Fruit fly (Drosophila melanogaster) whole organism, embryonic: ENCODE measurements around the gene ProRS-m.

Experiments
- B-H1 ChIP-seq: fragments of 200-800 bp; sonication (Bioruptor generic); IDR thresholded peaks from 3 replicates; pipeline ENCODE4 v1.3.6; 2022; ENCODE audit warnings: missing biosample characterization, missing genetic modification characterization
- C15 ChIP-seq: fragments of 200-800 bp; sonication (Bioruptor generic); IDR thresholded peaks from 3 replicates; pipeline ENCODE4 v1.3.6; 2022; ENCODE audit warnings: missing biosample characterization, missing genetic modification characterization
- CG10321 ChIP-seq: fragments of 200-800 bp; sonication (Bioruptor generic); IDR thresholded peaks from 2 replicates; pipeline ENCODE4 v1.3.6; 2022; ENCODE audit warnings: missing biosample characterization, missing genetic modification characterization
- CG10654 ChIP-seq: fragments of 200-800 bp; sonication (Bioruptor generic); optimal IDR thresholded peaks from 2 replicates; lab custom pipeline; 2016; ENCODE audit warnings: missing biosample characterization, missing genetic modification characterization
- CG11560 ChIP-seq: fragments of 200-800 bp; sonication (Bioruptor generic); IDR thresholded peaks from 3 replicates; pipeline ENCODE4 v1.3.6; 2022; ENCODE audit warnings: missing biosample characterization, missing genetic modification characterization
- CG12155 ChIP-seq: fragments of 200-800 bp; sonication (Bioruptor generic); optimal IDR thresholded peaks from 3 replicates; lab custom pipeline; 2016; ENCODE audit warnings: missing biosample characterization, missing genetic modification characterization
- CG12236 ChIP-seq: fragments of 200-800 bp; sonication (Bioruptor generic); optimal IDR thresholded peaks from 2 replicates; lab custom pipeline; 2016; ENCODE audit warnings: missing biosample characterization, missing genetic modification characterization
- CG12391 ChIP-seq: fragments of 200-800 bp; sonication (Bioruptor generic); optimal IDR thresholded peaks from 3 replicates; lab custom pipeline; 2018; ENCODE audit warnings: missing biosample characterization, mild to moderate bottlenecking, missing genetic modification characterization, moderate library complexity
- CG13624 ChIP-seq: fragments of 200-800 bp; sonication (Bioruptor generic); optimal IDR thresholded peaks from 2 replicates; lab custom pipeline; 2016; ENCODE audit warnings: missing biosample characterization, missing genetic modification characterization
- CG14860 ChIP-seq: fragments of 200-800 bp; sonication (Bioruptor generic); IDR thresholded peaks from 3 replicates; pipeline ENCODE4 v1.3.6; 2022; ENCODE audit warnings: missing biosample characterization, missing genetic modification characterization; ENCODE audit not compliant: partially characterized antibody
- CG16813 ChIP-seq: fragments of 200-800 bp; sonication (Bioruptor generic); IDR thresholded peaks from 3 replicates; pipeline ENCODE4 v1.3.6; 2022; ENCODE audit warnings: missing biosample characterization, missing genetic modification characterization; ENCODE audit not compliant: partially characterized antibody
- CG1792 ChIP-seq: fragments of 200-800 bp; sonication (Bioruptor generic); optimal IDR thresholded peaks from 2 replicates; lab custom pipeline; 2016; ENCODE audit warnings: missing biosample characterization, missing genetic modification characterization
- CG18476 ChIP-seq: fragments of 200-800 bp; sonication (Bioruptor generic); optimal IDR thresholded peaks from 2 replicates; lab custom pipeline; 2016; ENCODE audit warnings: missing biosample characterization, mild to moderate bottlenecking, missing genetic modification characterization
- CG18619 ChIP-seq: fragments of 200-800 bp; sonication (Bioruptor generic); optimal IDR thresholded peaks from 3 replicates; lab custom pipeline; 2017; ENCODE audit warnings: missing biosample characterization, mild to moderate bottlenecking, missing genetic modification characterization
- CG2116 ChIP-seq: fragments of 200-800 bp; sonication (Bioruptor generic); optimal IDR thresholded peaks from 3 replicates; lab custom pipeline; 2018; ENCODE audit warnings: missing biosample characterization, mild to moderate bottlenecking, missing genetic modification characterization
- CG2202 ChIP-seq: fragments of 200-800 bp; sonication (Bioruptor generic); optimal IDR thresholded peaks from 2 replicates; lab custom pipeline; 2018; ENCODE audit warnings: missing biosample characterization, mild to moderate bottlenecking, missing genetic modification characterization
- CG2678 ChIP-seq: fragments of 200-800 bp; sonication (Bioruptor generic); optimal IDR thresholded peaks from 3 replicates; lab custom pipeline; 2019; ENCODE audit warnings: missing biosample characterization, mild to moderate bottlenecking, missing genetic modification characterization, moderate library complexity
- CG3847 ChIP-seq: fragments of 200-800 bp; sonication (Bioruptor generic); IDR thresholded peaks from 2 replicates; pipeline ENCODE4 v1.3.6; 2022; ENCODE audit warnings: missing biosample characterization, missing genetic modification characterization
- CG3995 ChIP-seq: fragments of 200-800 bp; sonication (Bioruptor generic); optimal IDR thresholded peaks from 3 replicates; lab custom pipeline; 2016; ENCODE audit warnings: missing biosample characterization, missing genetic modification characterization
- CG4424 ChIP-seq: fragments of 200-800 bp; sonication (Bioruptor generic); optimal IDR thresholded peaks from 3 replicates; lab custom pipeline; 2016; ENCODE audit warnings: missing biosample characterization, missing genetic modification characterization
- CG5180 ChIP-seq: fragments of 200-800 bp; sonication (Bioruptor generic); optimal IDR thresholded peaks from 3 replicates; lab custom pipeline; 2017; ENCODE audit warnings: missing biosample characterization, missing genetic modification characterization, mild to moderate bottlenecking, moderate library complexity, missing genetic modification reagents
- CG6254 ChIP-seq: fragments of 200-800 bp; sonication (Bioruptor generic); optimal IDR thresholded peaks from 3 replicates; lab custom pipeline; 2017; ENCODE audit warnings: mild to moderate bottlenecking, missing biosample characterization, missing genetic modification reagents, missing genetic modification characterization
- CG6272 ChIP-seq: fragments of 200-800 bp; sonication (Bioruptor generic); IDR thresholded peaks from 2 replicates; pipeline ENCODE4 v1.3.6; 2022; ENCODE audit warnings: missing biosample characterization, missing genetic modification characterization
- CG6765 ChIP-seq: fragments of 200-800 bp; sonication (Bioruptor generic); optimal IDR thresholded peaks from 3 replicates; lab custom pipeline; 2017; ENCODE audit warnings: missing biosample characterization, mild to moderate bottlenecking, missing genetic modification characterization
- CG7271 ChIP-seq: fragments of 200-800 bp; sonication (Bioruptor generic); optimal IDR thresholded peaks from 2 replicates; lab custom pipeline; 2018; ENCODE audit warnings: missing biosample characterization, mild to moderate bottlenecking, missing genetic modification characterization, moderate library complexity
- CG8765 ChIP-seq: fragments of 200-800 bp; sonication (Bioruptor generic); IDR thresholded peaks from 2 replicates; pipeline ENCODE4 v1.3.6; 2022; ENCODE audit warnings: missing biosample characterization, missing genetic modification characterization
- Chrac-16 ChIP-seq: fragments of 200-800 bp; sonication (Bioruptor generic); optimal IDR thresholded peaks from 3 replicates; lab custom pipeline; 2016; ENCODE audit warnings: missing biosample characterization, missing genetic modification characterization
- MESR4 ChIP-seq: fragments of 200-800 bp; sonication (Bioruptor generic); optimal IDR thresholded peaks from 2 replicates; lab custom pipeline; 2018; ENCODE audit warnings: missing biosample characterization, mild to moderate bottlenecking, missing genetic modification characterization, moderate library complexity
- Med ChIP-seq: fragments of 200-800 bp; sonication (Bioruptor generic); peaks from one replicate; lab custom pipeline; 2016; ENCODE audit warnings: missing biosample characterization, missing genetic modification characterization, mild to moderate bottlenecking, inconsistent platforms, moderate library complexity
- NK7.1 ChIP-seq: fragments of 200-800 bp; sonication (Bioruptor generic); optimal IDR thresholded peaks from 3 replicates; lab custom pipeline; 2016; ENCODE audit warnings: missing biosample characterization, missing genetic modification characterization
- Nf-YB ChIP-seq: fragments of 200-800 bp; sonication (Bioruptor generic); optimal IDR thresholded peaks from 3 replicates; lab custom pipeline; 2019; ENCODE audit warnings: missing biosample characterization, mild to moderate bottlenecking, missing genetic modification characterization, moderate library complexity
- Vsx1 ChIP-seq: fragments of 200-800 bp; sonication (Bioruptor generic); optimal IDR thresholded peaks from 2 replicates; lab custom pipeline; 2017; ENCODE audit warnings: missing biosample characterization, mild to moderate bottlenecking, missing genetic modification characterization, missing genetic modification reagents
- ap ChIP-seq: fragments of 200-800 bp; sonication (Bioruptor generic); IDR thresholded peaks from 2 replicates; pipeline ENCODE4 v1.3.6; 2022; ENCODE audit warnings: missing biosample characterization, missing genetic modification characterization
- btn ChIP-seq: fragments of 200-800 bp; sonication (Bioruptor generic); optimal IDR thresholded peaks from 2 replicates; lab custom pipeline; 2016; ENCODE audit warnings: missing biosample characterization, missing genetic modification characterization
- caup ChIP-seq: fragments of 200-800 bp; sonication (Bioruptor generic); optimal IDR thresholded peaks from 3 replicates; lab custom pipeline; 2017; ENCODE audit warnings: missing biosample characterization, mild to moderate bottlenecking, missing genetic modification characterization, moderate library complexity; ENCODE audit not compliant: severe bottlenecking
- crol ChIP-seq: fragments of 200-800 bp; sonication (Bioruptor generic); IDR thresholded peaks from 2 replicates; pipeline ENCODE4 v1.3.6; 2022; ENCODE audit warnings: missing biosample characterization, missing genetic modification characterization
- dysf ChIP-seq: fragments of 200-800 bp; sonication (Bioruptor generic); IDR thresholded peaks from 3 replicates; pipeline ENCODE4 v1.3.6; 2022; ENCODE audit warnings: missing biosample characterization, missing genetic modification characterization
- exex ChIP-seq: fragments of 200-800 bp; sonication (Bioruptor generic); optimal IDR thresholded peaks from 4 replicates; lab custom pipeline; 2018; ENCODE audit warnings: missing biosample characterization, mild to moderate bottlenecking, missing genetic modification characterization, moderate library complexity
- h ChIP-seq: fragments of >200 bp; optimal IDR thresholded peaks from 2 replicates; lab custom pipeline; 2017
- ind ChIP-seq: fragments of 200-800 bp; sonication (Bioruptor generic); optimal IDR thresholded peaks from 3 replicates; lab custom pipeline; 2016; ENCODE audit warnings: missing biosample characterization, missing genetic modification characterization
- kay ChIP-seq: fragments of 200-800 bp; sonication (Bioruptor generic); optimal IDR thresholded peaks from 2 replicates; lab custom pipeline; 2016; ENCODE audit warnings: missing biosample characterization, missing genetic modification characterization
- kni ChIP-seq: fragments of 200-800 bp; sonication (Bioruptor generic); optimal IDR thresholded peaks from 3 replicates; lab custom pipeline; 2017; ENCODE audit warnings: mild to moderate bottlenecking, missing biosample characterization, missing genetic modification reagents, missing genetic modification characterization
- phol ChIP-seq: fragments of 200-800 bp; sonication (Bioruptor generic); optimal IDR thresholded peaks from 3 replicates; lab custom pipeline; 2018; ENCODE audit warnings: missing biosample characterization, mild to moderate bottlenecking, missing genetic modification characterization, moderate library complexity
- sc ChIP-seq, 3 experiments: fragments of >200 bp in 2 of 3; fragments of 200-800 bp in 1 of 3; sonication (Bioruptor generic) in 1 of 3; optimal IDR thresholded peaks; 2 replicates in 2 of 3; 3 replicates in 1 of 3; lab custom pipeline; 2017; ENCODE audit warnings: mild to moderate bottlenecking in 1 of 3, missing biosample characterization in 1 of 3, missing genetic modification characterization in 1 of 3, missing genetic modification reagents in 1 of 3
- slou ChIP-seq: fragments of 200-800 bp; sonication (Bioruptor generic); optimal IDR thresholded peaks from 3 replicates; lab custom pipeline; 2016; ENCODE audit warnings: missing biosample characterization, missing genetic modification characterization
- tll ChIP-seq, 2 experiments: fragments of 200-800 bp in 1 of 2; fragments of >200 bp in 1 of 2; sonication (Bioruptor generic) in 1 of 2; optimal IDR thresholded peaks; 2 replicates each; lab custom pipeline; 2017 to 2019; ENCODE audit warnings: missing biosample characterization in 2 of 2, missing genetic modification characterization in 2 of 2, mild to moderate bottlenecking in 1 of 2, moderate library complexity in 1 of 2
- unpg ChIP-seq: fragments of 200-800 bp; sonication (Bioruptor generic); optimal IDR thresholded peaks from 3 replicates; lab custom pipeline; 2018; ENCODE audit warnings: missing biosample characterization, mild to moderate bottlenecking, missing genetic modification characterization, moderate library complexity

Gene ProRS-m

dm6 chr3L:2634929-2635799 lies 16.5 kb downstream of the ProRS-m start (continued):
- peak; percentile 89 for TF ChIP-seq crol (GFP tag; lab: Robert Waterston, UW)
- peak; percentile 69 for TF ChIP-seq slou (GFP tag; lab: Kevin White, UChicago)
- TF ChIP-seq CG3995 (GFP tag; lab: Kevin White, UChicago), result peak; percentile 67
- TF ChIP-seq CG7271 (tag; lab: Kevin White, UChicago), result peak; percentile 87
- TF ChIP-seq CG6765, result peak; percentile 96
- TF ChIP-seq kay (GFP tag; lab: Kevin White, UChicago), result no peak
- TF ChIP-seq btn (GFP tag; lab: Kevin White, UChicago), result peak; percentile 71
- peak; percentile 53 for TF ChIP-seq CG1792 (GFP tag; lab: Kevin White, UChicago)
- peak; percentile 86 for TF ChIP-seq CG18619 (GFP tag; lab: Kevin White, UChicago)
- TF ChIP-seq CG2116 (GFP tag; lab: Kevin White, UChicago), result peak; percentile 100
- peak; percentile 77 for TF ChIP-seq CG12391 (tag; lab: Kevin White, UChicago)
- TF ChIP-seq CG4424, result peak; percentile 78
- peak; percentile 80 for TF ChIP-seq unpg (GFP tag; lab: Kevin White, UChicago)
- TF ChIP-seq kni (GFP tag; lab: Kevin White, UChicago), result peak; percentile 94
- TF ChIP-seq CG2678, result peak; percentile 68
- TF ChIP-seq CG18476 (GFP tag; lab: Kevin White, UChicago), result peak; percentile 61
- TF ChIP-seq Med (GFP tag; lab: Kevin White, UChicago), result peak; percentile 98
- peak; percentile 79; the same call in 2 of the 3 replicates for TF ChIP-seq dysf (GFP tag; lab: Robert Waterston, UW)
- TF ChIP-seq phol, result peak; percentile 74
- peak; percentile 73 for TF ChIP-seq CG3847 (GFP tag; lab: Robert Waterston, UW)
- TF ChIP-seq exex (tag; lab: Kevin White, UChicago), result peak; percentile 30
- peak; percentile 54 for TF ChIP-seq Nf-YB (GFP tag; lab: Kevin White, UChicago)
- peak; percentile 75 for TF ChIP-seq CG2202 (tag; lab: Kevin White, UChicago)
- peak; percentile 83 for TF ChIP-seq CG14860 (GFP tag; lab: Robert Waterston, UW)
- TF ChIP-seq CG13624 (GFP tag; lab: Kevin White, UChicago), result peak; percentile 81
- TF ChIP-seq Chrac-16 (GFP tag; lab: Kevin White, UChicago), result peak; percentile 51
- peak; percentile 68 for TF ChIP-seq CG10654 (GFP tag; lab: Kevin White, UChicago)
- peak; percentile 80 for TF ChIP-seq CG5180 (GFP tag; lab: Kevin White, UChicago)
- TF ChIP-seq Vsx1 (GFP tag; lab: Kevin White, UChicago), result peak; percentile 86
- 0 out of 2 replicates have a peak, but pooled peaks have one; percentile 20 for TF ChIP-seq ap (GFP tag; lab: Robert Waterston, UW)
- peak; percentile 69 for TF ChIP-seq CG6254
- peak; percentile 42 for TF ChIP-seq MESR4 (GFP tag; lab: Kevin White, UChicago)
- TF ChIP-seq B-H1, result peak; percentile 58; the same call in 2 of the 3 replicates
- TF ChIP-seq CG8765, result peak; percentile 36; the same call in 1 of the 2 replicates
- TF ChIP-seq CG12155 (GFP tag; lab: Kevin White, UChicago), result peak; percentile 63
- 0 out of 3 replicates have a peak, but pooled peaks have one; percentile 42 for TF ChIP-seq CG11560
- peak; percentile 50; the same call in 1 of the 3 replicates for TF ChIP-seq C15
- no peak for TF ChIP-seq sc (optimal IDR thresholded peaks at IDR 0.05; lab: Kevin White, UChicago)
- TF ChIP-seq sc (GFP tag; optimal IDR thresholded peaks at IDR 0.05; lab: Kevin White, UChicago), result peak; percentile 76
- peak; percentile 76 for TF ChIP-seq NK7.1 (GFP tag; lab: Kevin White, UChicago)
- no peak for TF ChIP-seq CG6272 (GFP tag; lab: Robert Waterston, UW)
- peak; percentile 72 for TF ChIP-seq CG10321
- TF ChIP-seq CG16813 (GFP tag; lab: Robert Waterston, UW), result peak; percentile 77
- TF ChIP-seq tll (GFP tag; optimal IDR thresholded peaks at IDR 0.05; lab: Kevin White, UChicago), result no peak
- TF ChIP-seq ind (GFP tag; lab: Kevin White, UChicago), result peak; percentile 51
- no peak for TF ChIP-seq h (lab: Kevin White, UChicago)
- TF ChIP-seq caup (GFP tag; lab: Kevin White, UChicago), result peak; percentile 95
- TF ChIP-seq CG12236 (GFP tag; lab: Kevin White, UChicago), result peak; percentile 78
